Worm (Caenorhabditis elegans) whole organism, L2 larva: ENCODE data around the gene lgc-14.

Source experiments
- Y55F3AM.14 ChIP-seq: fragments of 200-800 bp; sonication (Bioruptor generic); optimal IDR thresholded peaks from 2 replicates; lab custom pipeline; 2018; ENCODE audit warnings: mild to moderate bottlenecking, missing genetic modification characterization, missing compliant biosample characterization
- alr-1 ChIP-seq: fragments of 150-350 bp; optimal IDR thresholded peaks from 2 replicates; lab custom pipeline; 2014; ENCODE audit warnings: missing biosample characterization, missing genetic modification characterization
- aly-2 ChIP-seq: fragments of 150-350 bp; optimal IDR thresholded peaks from 2 replicates; lab custom pipeline; 2014; ENCODE audit warnings: missing biosample characterization, missing genetic modification characterization
- ama-1 ChIP-seq: fragments of 150-350 bp; optimal IDR thresholded peaks from 2 replicates; lab custom pipeline; 2018; ENCODE audit warnings: inconsistent platforms
- dmd-4 ChIP-seq: sonication (generic microtip); optimal IDR thresholded peaks from 2 replicates; lab custom pipeline; 2017; ENCODE audit warnings: missing biosample characterization, missing genetic modification characterization
- fos-1 ChIP-seq: fragments of 150-350 bp; optimal IDR thresholded peaks from 2 replicates; lab custom pipeline; 2014; ENCODE audit warnings: missing biosample characterization, missing genetic modification characterization
- lin-11 ChIP-seq: fragments of 150-350 bp; sonication (generic microtip); optimal IDR thresholded peaks from 2 replicates; lab custom pipeline; 2014; ENCODE audit warnings: missing biosample characterization, missing genetic modification characterization, inconsistent platforms, mixed read lengths
- lin-13 ChIP-seq: fragments of 150-350 bp; optimal IDR thresholded peaks from 2 replicates; lab custom pipeline; 2014; ENCODE audit warnings: missing biosample characterization, missing genetic modification reagents, missing genetic modification characterization
- nhr-11 ChIP-seq: fragments of 150-350 bp; optimal IDR thresholded peaks from 2 replicates; lab custom pipeline; 2014; ENCODE audit warnings: missing biosample characterization, missing genetic modification characterization
- nhr-237 ChIP-seq: fragments of 150-350 bp; optimal IDR thresholded peaks from 2 replicates; lab custom pipeline; 2014; ENCODE audit warnings: missing biosample characterization, missing genetic modification characterization
- skn-1 ChIP-seq: sonication (generic microtip); optimal IDR thresholded peaks from 2 replicates; lab custom pipeline; 2017; ENCODE audit warnings: missing biosample characterization, missing genetic modification characterization
- snpc-4 ChIP-seq: fragments of 150-350 bp; optimal IDR thresholded peaks from 2 replicates; lab custom pipeline; 2014; ENCODE audit warnings: missing biosample characterization, missing genetic modification characterization
- ztf-11 ChIP-seq: sonication (generic microtip); optimal IDR thresholded peaks from 2 replicates; lab custom pipeline; 2017; ENCODE audit warnings: missing biosample characterization, missing genetic modification characterization

DNA sequence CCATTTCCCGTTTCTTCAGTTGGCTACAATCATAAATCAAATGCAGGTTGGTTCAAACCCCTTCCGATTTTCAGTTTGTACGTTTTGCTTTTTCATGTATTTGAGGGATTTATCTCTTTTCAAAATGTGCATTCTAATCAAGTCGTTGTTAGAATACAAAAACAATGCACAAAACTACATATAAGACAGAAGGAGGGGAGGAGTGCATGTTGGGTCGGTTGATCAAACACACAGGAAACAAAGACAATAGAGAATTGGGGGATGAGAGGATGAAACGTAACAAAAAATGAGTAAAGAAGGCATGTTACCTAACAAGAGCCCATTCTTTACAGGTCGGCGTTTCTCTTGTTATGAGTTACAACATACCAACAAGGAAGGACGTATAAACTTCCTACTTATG is 13.3 kb upstream of the lgc-14 start:
- TF ChIP-seq Y55F3AM.14 (no peak), ztf-11 (no peak), dmd-4 (no peak), lin-13 (GFP tag; lab: Kevin White, UChicago) (no peak), nhr-11 (tag; lab: Kevin White, UChicago) (no peak), nhr-237 (tag; lab: Kevin White, UChicago) (no peak), aly-2 (tag; lab: Kevin White, UChicago) (no peak), fos-1 (tag; lab: Kevin White, UChicago) (no peak), skn-1 (no peak), lin-11 (tag; lab: Kevin White, UChicago) (no peak), snpc-4 (tag; lab: Kevin White, UChicago) (no peak), alr-1 (no peak), ama-1 (lab: Kevin White, UChicago) (no peak)
